Worm (Caenorhabditis elegans): Measurements from ENCODE around the gene idpp-16.

DNA sequence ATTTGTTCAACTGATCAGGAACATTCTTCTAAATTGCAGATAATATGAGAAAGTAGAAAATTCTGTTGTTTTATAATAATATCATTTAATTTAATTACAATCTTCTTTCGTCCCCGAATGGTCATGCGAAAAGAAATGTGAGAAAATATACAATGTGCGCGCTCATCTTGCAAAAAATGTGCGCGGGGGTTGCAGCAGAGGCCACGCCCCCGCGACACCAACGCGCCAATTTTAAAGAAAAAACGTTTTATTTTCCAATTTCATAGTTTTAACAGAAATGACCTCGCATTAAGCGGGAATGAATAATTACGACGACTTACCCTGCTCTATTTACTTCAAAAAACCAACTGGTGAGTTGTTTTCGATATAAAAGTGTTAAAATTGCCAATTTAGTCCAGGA, 4.2 kb upstream of the idpp-16 start, which contains the start of gene sas-5:
- TF ChIP-seq tra-4 (tag; optimal IDR thresholded peaks at IDR 0.05): peak; percentile 59
- TF ChIP-seq ama-1 (optimal IDR thresholded peaks at IDR 0.05): no peak
- peak; percentile 88 for TF ChIP-seq pes-1 (GFP tag; IDR thresholded peaks at IDR 0.05)
- TF ChIP-seq B0310.2 (tag; optimal IDR thresholded peaks at IDR 0.05): peak; percentile 64
- TF ChIP-seq scrt-1 (GFP tag; IDR thresholded peaks at IDR 0.05): no peak; the same call in 1 of the 2 replicates
- peak; percentile 51 for TF ChIP-seq ceh-36 (tag; optimal IDR thresholded peaks at IDR 0.05)
- no peak; the same call in 1 of the 2 replicates for TF ChIP-seq flt-1 (GFP tag; IDR thresholded peaks at IDR 0.05)
- peak; percentile 83 for TF ChIP-seq sea-1 (GFP tag; conservative IDR thresholded peaks at IDR 0.05)
- peak; percentile 73 for TF ChIP-seq tbx-11 (GFP tag; IDR thresholded peaks at IDR 0.05)
